Worm (Caenorhabditis elegans): ENCODE measurements around the gene aakb-1.

Gene aakb-1

ce11 chrX:13726874-13727343 is 28.7 kb upstream of the aakb-1 start, which contains the start of gene pix-1 (continued):
- TF ChIP-seq ama-1 (optimal IDR thresholded peaks at IDR 0.05) (no peak), mep-1 (tag; optimal IDR thresholded peaks at IDR 0.05) (peak; percentile 86), zip-2 (tag; optimal IDR thresholded peaks at IDR 0.05) (no peak), ztf-7 (tag; optimal IDR thresholded peaks at IDR 0.05) (peak; percentile 15), hlh-11 (tag; optimal IDR thresholded peaks at IDR 0.05) (peak; percentile 81), aha-1 (tag) (peak; percentile 95), R02D3.7 (tag; optimal IDR thresholded peaks at IDR 0.05) (no peak), hlh-30 (tag; optimal IDR thresholded peaks at IDR 0.05; ENCODE audit: insufficient read depth) (peak; percentile 53), unc-39 (tag; optimal IDR thresholded peaks at IDR 0.05) (no peak), F37D6.2 (tag; optimal IDR thresholded peaks at IDR 0.05) (no peak), ctbp-1 (GFP tag; IDR thresholded peaks at IDR 0.05) (no peak), spr-3 (GFP tag; optimal IDR thresholded peaks at IDR 0.05) (no peak), vab-7 (GFP tag; IDR thresholded peaks at IDR 0.05) (no peak), set-16 (GFP tag; IDR thresholded peaks at IDR 0.05) (no peak), dmd-6 (GFP tag; IDR thresholded peaks at IDR 0.05) (peak; percentile 25; the same call in 1 of the 2 replicates), php-3 (GFP tag; IDR thresholded peaks at IDR 0.05) (no peak), unc-62 (GFP tag; optimal IDR thresholded peaks at IDR 0.05 in 1 of 2) (no peak), unc-62 (tag; optimal IDR thresholded peaks at IDR 0.05) (no peak), zfp-3 (GFP tag; conservative IDR thresholded peaks at IDR 0.05) (no peak), nhr-11 (tag; optimal IDR thresholded peaks at IDR 0.05) (peak; percentile 49), dve-1 (tag; optimal IDR thresholded peaks at IDR 0.05; ENCODE audit: insufficient read depth) (peak; percentile 68), rbr-2 (tag; optimal IDR thresholded peaks at IDR 0.05) (peak; percentile 66), nhr-48 (tag; optimal IDR thresholded peaks at IDR 0.05) (peak; percentile 6), zip-11 (GFP tag; IDR thresholded peaks at IDR 0.05) (no peak)

- TF ChIP-seq ceh-28 (tag; optimal IDR thresholded peaks at IDR 0.05) (no peak), aha-1 (tag) (peak; percentile 90)
Observed at ce11 chrX:13728991-13729390, 26.6 kb upstream of the aakb-1 start.

- TF ChIP-seq Y105C5A.15 (GFP tag; IDR thresholded peaks at IDR 0.05) (0 out of 2 replicates have a peak, but pooled peaks have one; percentile 24), dmd-9 (GFP tag; IDR thresholded peaks at IDR 0.05) (0 out of 2 replicates have a peak, but pooled peaks have one; percentile 5), mdl-1 (tag; optimal IDR thresholded peaks at IDR 0.05) (no peak), arid-1 (GFP tag; conservative IDR thresholded peaks at IDR 0.05) (peak; percentile 67), mdt-29 (GFP tag; IDR thresholded peaks at IDR 0.05) (no peak), lim-7 (GFP tag; IDR thresholded peaks at IDR 0.05) (no peak; the same call in none of the 2 replicates), lin-1 (GFP tag; IDR thresholded peaks at IDR 0.05) (peak; percentile 42; the same call in 1 of the 2 replicates), tra-1 (GFP tag; IDR thresholded peaks at IDR 0.05) (peak; percentile 17; the same call in 1 of the 2 replicates), D1046.2 (GFP tag; IDR thresholded peaks at IDR 0.05) (peak; percentile 15; the same call in 1 of the 2 replicates), ztf-7 (tag; optimal IDR thresholded peaks at IDR 0.05) (no peak), sdz-12 (GFP tag; optimal IDR thresholded peaks at IDR 0.05) (no peak), daf-19 (GFP tag; conservative IDR thresholded peaks at IDR 0.05) (no peak), mep-1 (tag; optimal IDR thresholded peaks at IDR 0.05) (no peak), snpc-1.2 (GFP tag; IDR thresholded peaks at IDR 0.05) (peak; percentile 73), egl-43 (GFP tag; IDR thresholded peaks at IDR 0.05) (no peak), fos-1 (tag; optimal IDR thresholded peaks at IDR 0.05) (no peak), Y75B8A.6 (GFP tag; IDR thresholded peaks at IDR 0.05) (no peak), lin-13 (GFP tag; optimal IDR thresholded peaks at IDR 0.05) (no peak), ceh-44 (GFP tag; IDR thresholded peaks at IDR 0.05) (0 out of 2 replicates have a peak, but pooled peaks have one; percentile 20), nhr-25 (tag; optimal IDR thresholded peaks at IDR 0.05; ENCODE audit: borderline replicate concordance, insufficient read depth) (no peak), madf-5 (GFP tag; IDR thresholded peaks at IDR 0.05) (0 out of 4 replicates have a peak, but pooled peaks of 1 of the 2 experiments have one; percentile 52), T26A8.4 (GFP tag; IDR thresholded peaks at IDR 0.05) (no peak), pqm-1 (tag; optimal IDR thresholded peaks at IDR 0.05) (no peak), hmg-1.1 (GFP tag; IDR thresholded peaks at IDR 0.05) (no peak), mxl-3 (GFP tag; optimal IDR thresholded peaks at IDR 0.05) (no peak), ceh-28 (tag; optimal IDR thresholded peaks at IDR 0.05) (no peak), aha-1 (tag) (peak; percentile 24), rbr-2 (tag; optimal IDR thresholded peaks at IDR 0.05) (no peak)
Observed at ce11 chrX:13729724-13730123, 25.8 kb upstream of the aakb-1 start.
